Worm (Caenorhabditis elegans) whole organism, young adult: ENCODE data around the gene T02E9.6.

ENCODE experiments used
- C06A6.2 ChIP-seq: fragments of 200-800 bp; sonication (Bioruptor generic); conservative IDR thresholded peaks from 2 replicates; pipeline ENCODE4 v1.3.6; 2022; ENCODE audit warnings: missing genetic modification characterization, missing compliant biosample characterization
- C17E4.6 ChIP-seq: fragments of 200-800 bp; sonication (Bioruptor generic); IDR thresholded peaks from 2 replicates; pipeline ENCODE4 v1.3.6; 2022; ENCODE audit warnings: missing genetic modification reagents, missing genetic modification characterization, missing compliant biosample characterization
- F33H1.4 ChIP-seq: fragments of 200-800 bp; sonication (Bioruptor generic); IDR thresholded peaks from 2 replicates; pipeline ENCODE4 v1.3.6; 2022; ENCODE audit warnings: missing genetic modification reagents, missing genetic modification characterization, missing compliant biosample characterization
- F39B2.1 ChIP-seq: fragments of 200-800 bp; sonication (Bioruptor generic); IDR thresholded peaks from 2 replicates; pipeline ENCODE4 v1.3.6; 2022; ENCODE audit warnings: missing genetic modification reagents, missing genetic modification characterization, missing compliant biosample characterization
- F57A8.1 ChIP-seq: fragments of 200-800 bp; sonication (Bioruptor generic); optimal IDR thresholded peaks from 2 replicates; lab custom pipeline; 2018; ENCODE audit warnings: mild to moderate bottlenecking, missing genetic modification characterization, moderate library complexity, missing compliant biosample characterization
- F57C9.4 ChIP-seq: sonication (generic microtip); optimal IDR thresholded peaks from 2 replicates; lab custom pipeline; 2017; ENCODE audit warnings: mild to moderate bottlenecking, missing genetic modification characterization, missing compliant biosample characterization
- Y53F4B.3 ChIP-seq: fragments of 200-800 bp; sonication (Bioruptor generic); IDR thresholded peaks from 2 replicates; pipeline ENCODE4 v1.3.6; 2022; ENCODE audit warnings: missing genetic modification reagents, missing genetic modification characterization, missing compliant biosample characterization
- Y53G8AR.9 ChIP-seq: fragments of 200-800 bp; sonication (Bioruptor generic); conservative IDR thresholded peaks from 2 replicates; pipeline ENCODE4 v1.3.6; 2022; ENCODE audit warnings: missing genetic modification reagents, missing genetic modification characterization, missing compliant biosample characterization
- Y67H2A.10 ChIP-seq: fragments of 200-800 bp; sonication (Bioruptor generic); conservative IDR thresholded peaks from 2 replicates; pipeline ENCODE4 v1.3.6; 2022; ENCODE audit warnings: missing genetic modification reagents, missing genetic modification characterization, missing compliant biosample characterization
- Y79H2A.3 ChIP-seq: fragments of 200-800 bp; sonication (Bioruptor generic); conservative IDR thresholded peaks from 2 replicates; pipeline ENCODE4 v1.3.6; 2022; ENCODE audit warnings: missing genetic modification reagents, missing genetic modification characterization, missing compliant biosample characterization
- Y95B8A.8 ChIP-seq: fragments of 200-800 bp; sonication (Bioruptor generic); IDR thresholded peaks from 2 replicates; pipeline ENCODE4 v1.3.6; 2022; ENCODE audit warnings: missing genetic modification reagents, missing genetic modification characterization, missing compliant biosample characterization
- ZK185.1 ChIP-seq: sonication (generic microtip); optimal IDR thresholded peaks from 2 replicates; lab custom pipeline; 2016; ENCODE audit warnings: mild to moderate bottlenecking, missing genetic modification characterization, missing compliant biosample characterization; ENCODE audit not compliant: poor library complexity, severe bottlenecking
- aptf-2 ChIP-seq: fragments of 200-800 bp; sonication (Bioruptor generic); conservative IDR thresholded peaks from 2 replicates; pipeline ENCODE4 v1.3.6; 2022; ENCODE audit warnings: missing genetic modification reagents, missing genetic modification characterization, missing compliant biosample characterization
- dpl-1 ChIP-seq: fragments of 150-350 bp; optimal IDR thresholded peaks from 2 replicates; lab custom pipeline; 2014; ENCODE audit warnings: missing biosample characterization, missing genetic modification reagents, missing genetic modification characterization
- egl-18 ChIP-seq: fragments of 200-800 bp; sonication (Bioruptor generic); IDR thresholded peaks from 2 replicates; pipeline ENCODE4 v1.3.6; 2022; ENCODE audit warnings: missing genetic modification reagents, missing genetic modification characterization, missing compliant biosample characterization
- ekl-4 ChIP-seq: fragments of 200-800 bp; sonication (Bioruptor generic); IDR thresholded peaks from 2 replicates; pipeline ENCODE4 v1.3.6; 2022; ENCODE audit warnings: missing genetic modification reagents, missing genetic modification characterization, missing compliant biosample characterization
- ets-4 ChIP-seq: fragments of 200-800 bp; sonication (Bioruptor generic); optimal IDR thresholded peaks from 2 replicates; lab custom pipeline; 2018; ENCODE audit warnings: mild to moderate bottlenecking, missing genetic modification characterization, missing compliant biosample characterization
- gei-17 ChIP-seq: fragments of 200-800 bp; sonication (Bioruptor generic); optimal IDR thresholded peaks from 2 replicates; lab custom pipeline; 2018; ENCODE audit warnings: mild to moderate bottlenecking, missing genetic modification characterization, missing compliant biosample characterization
- hmg-1.2 ChIP-seq: fragments of 200-800 bp; sonication (Bioruptor generic); IDR thresholded peaks from 2 replicates; pipeline ENCODE4 v1.3.6; 2022; ENCODE audit warnings: missing genetic modification reagents, missing genetic modification characterization, missing compliant biosample characterization
- lag-1 ChIP-seq: fragments of 200-800 bp; sonication (Bioruptor generic); IDR thresholded peaks from 2 replicates; pipeline ENCODE4 v1.3.6; 2022; ENCODE audit warnings: missing genetic modification reagents, missing genetic modification characterization, missing compliant biosample characterization
- let-526 ChIP-seq: fragments of 200-800 bp; sonication (Bioruptor generic); IDR thresholded peaks from 2 replicates; pipeline ENCODE4 v1.3.6; 2022; ENCODE audit warnings: missing genetic modification reagents, missing genetic modification characterization, missing compliant biosample characterization
- lin-26 ChIP-seq: fragments of 200-800 bp; sonication (Bioruptor generic); IDR thresholded peaks from 2 replicates; pipeline ENCODE4 v1.3.6; 2022; ENCODE audit warnings: missing genetic modification reagents, missing genetic modification characterization, missing compliant biosample characterization
- lin-40 ChIP-seq: sonication (generic microtip); optimal IDR thresholded peaks from 2 replicates; lab custom pipeline; 2016; ENCODE audit warnings: missing genetic modification characterization, mild to moderate bottlenecking, missing compliant biosample characterization, missing genotype, missing genetic modification reagents
- lsy-27 ChIP-seq: sonication (generic microtip); optimal IDR thresholded peaks from 2 replicates; lab custom pipeline; 2017; ENCODE audit warnings: missing genetic modification characterization, mild to moderate bottlenecking, missing compliant biosample characterization, antibody characterized with exemption, missing genotype, borderline replicate concordance; ENCODE audit not compliant: insufficient read depth
- nfyb-1 ChIP-seq: fragments of 200-800 bp; sonication (Bioruptor generic); IDR thresholded peaks from 2 replicates; pipeline ENCODE4 v1.3.6; 2022; ENCODE audit warnings: missing genetic modification reagents, missing genetic modification characterization, missing compliant biosample characterization
- nhr-120 ChIP-seq: fragments of 200-800 bp; sonication (Bioruptor generic); IDR thresholded peaks from 2 replicates; pipeline ENCODE4 v1.3.6; 2022; ENCODE audit warnings: missing genetic modification characterization, missing compliant biosample characterization
- nhr-80 ChIP-seq: sonication (generic microtip); optimal IDR thresholded peaks from 2 replicates; lab custom pipeline; 2016; ENCODE audit warnings: missing genetic modification characterization, missing compliant biosample characterization
- pbrm-1 ChIP-seq: fragments of 200-800 bp; sonication (Bioruptor generic); IDR thresholded peaks from 2 replicates; pipeline ENCODE4 v1.3.6; 2022; ENCODE audit warnings: missing genetic modification reagents, missing genetic modification characterization, missing compliant biosample characterization
- rpc-1 ChIP-seq, 2 experiments: fragments of 150-350 bp in 1 of 2; sonication (generic microtip) in 1 of 2; optimal IDR thresholded peaks; 2 replicates each; lab custom pipeline; 2014 to 2018; ENCODE audit warnings: missing biosample characterization in 1 of 2, missing genetic modification characterization in 1 of 2, missing genetic modification reagents in 1 of 2, missing genotype in 1 of 2
- sdz-38 ChIP-seq: sonication (generic microtip); optimal IDR thresholded peaks from 2 replicates; lab custom pipeline; 2016; ENCODE audit warnings: missing genotype, missing genetic modification characterization, missing compliant biosample characterization
- snpc-3.4 ChIP-seq: sonication (generic microtip); optimal IDR thresholded peaks from 2 replicates; lab custom pipeline; 2017; ENCODE audit warnings: missing genetic modification characterization, mild to moderate bottlenecking, missing compliant biosample characterization, antibody characterized with exemption, moderate library complexity, missing genotype, missing genetic modification reagents
- snpc-4 ChIP-seq, 5 experiments: fragments of 150-350 bp in 1 of 5; sonication (generic microtip) in 4 of 5; optimal IDR thresholded peaks; 2 replicates each; lab custom pipeline; 2014 to 2018; ENCODE audit warnings: missing genetic modification characterization in 5 of 5, missing biosample characterization in 3 of 5, antibody characterized with exemption in 2 of 5, mild to moderate bottlenecking in 2 of 5, missing compliant biosample characterization in 2 of 5, missing genotype in 2 of 5, moderate library complexity in 2 of 5, missing genetic modification reagents in 1 of 5
- sptf-2 ChIP-seq: fragments of 200-800 bp; sonication (Bioruptor generic); optimal IDR thresholded peaks from 2 replicates; lab custom pipeline; 2018; ENCODE audit warnings: mild to moderate bottlenecking, missing genetic modification characterization, missing compliant biosample characterization
- tbp1 ChIP-seq: fragments of 200-800 bp; sonication (Bioruptor generic); optimal IDR thresholded peaks from 2 replicates; lab custom pipeline; 2018; ENCODE audit warnings: mild to moderate bottlenecking, missing genetic modification characterization, missing compliant biosample characterization
- zim-3 ChIP-seq: sonication (generic microtip); optimal IDR thresholded peaks from 2 replicates; lab custom pipeline; 2017; ENCODE audit warnings: mild to moderate bottlenecking, missing genetic modification characterization, moderate library complexity, missing compliant biosample characterization
- ztf-26 ChIP-seq: sonication (generic microtip); optimal IDR thresholded peaks from 2 replicates; lab custom pipeline; 2017; ENCODE audit warnings: missing genetic modification characterization, missing compliant biosample characterization
- ztf-3 ChIP-seq: fragments of 200-800 bp; sonication (Bioruptor generic); optimal IDR thresholded peaks from 2 replicates; lab custom pipeline; 2018; ENCODE audit warnings: mild to moderate bottlenecking, missing genetic modification characterization, missing compliant biosample characterization

Gene T02E9.6

ce11 chrV:11363575-11363974 is 29.5 kb upstream of the T02E9.6 start:
- TF ChIP-seq C17E4.6 (GFP tag; lab: Robert Waterston, UW) (no peak), Y53F4B.3 (GFP tag; lab: Robert Waterston, UW) (no peak), sptf-2 (GFP tag; lab: Kevin White, UChicago) (no peak), nhr-80 (tag; lab: Kevin White, UChicago) (no peak), F33H1.4 (no peak), ztf-3 (no peak), ztf-26 (no peak), rpc-1 (optimal IDR thresholded peaks at IDR 0.05; lab: Kevin White, UChicago) (no peak), rpc-1 (tag; optimal IDR thresholded peaks at IDR 0.05; lab: Kevin White, UChicago) (no peak), ekl-4 (no peak), nhr-120 (GFP tag; lab: Robert Waterston, UW) (no peak), nfyb-1 (no peak)
- TF ChIP-seq, all 124 proteins: peak for 0

- TF ChIP-seq pbrm-1 (no peak), ZK185.1 (tag; lab: Kevin White, UChicago) (no peak), lin-40 (tag; lab: Kevin White, UChicago) (no peak), lsy-27 (tag; lab: Kevin White, UChicago) (no peak), snpc-4 (GFP tag; optimal IDR thresholded peaks at IDR 0.05; lab: Kevin White, UChicago) (no peak), snpc-4 (tag; optimal IDR thresholded peaks at IDR 0.05; lab: Kevin White, UChicago) (no peak), gei-17 (GFP tag; lab: Kevin White, UChicago) (no peak), let-526 (GFP tag; lab: Robert Waterston, UW) (no peak), tbp1 (GFP tag; lab: Kevin White, UChicago) (no peak), egl-18 (GFP tag; lab: Robert Waterston, UW) (no peak), F57C9.4 (tag; lab: Kevin White, UChicago) (no peak)
Measured at ce11 chrV:11354264-11354663, 20.2 kb upstream of the T02E9.6 start.

ce11 chrV:11352893-11353292 is 18.8 kb upstream of the T02E9.6 start, which contains the start of gene npr-25:
TSS of gene npr-25 (minus strand) at chrV:11352993.
- TF ChIP-seq dpl-1 (no peak), Y53G8AR.9 (GFP tag; lab: Robert Waterston, UW) (no peak)

- TF ChIP-seq ets-4 (GFP tag; lab: Kevin White, UChicago) (no peak), Y95B8A.8 (GFP tag; lab: Robert Waterston, UW) (no peak), lag-1 (GFP tag; lab: Robert Waterston, UW) (no peak), ztf-3 (no peak), lin-26 (GFP tag; lab: Robert Waterston, UW) (no peak), Y53F4B.3 (GFP tag; lab: Robert Waterston, UW) (no peak), Y79H2A.3 (no peak), Y67H2A.10 (GFP tag; lab: Robert Waterston, UW) (no peak), snpc-3.4 (tag; lab: Kevin White, UChicago) (no peak), ztf-26 (no peak), zim-3 (no peak), F39B2.1 (GFP tag; lab: Robert Waterston, UW) (no peak), hmg-1.2 (no peak), F57A8.1 (GFP tag; lab: Kevin White, UChicago) (no peak), sdz-38 (tag; lab: Kevin White, UChicago) (no peak), C06A6.2 (no peak), aptf-2 (GFP tag; lab: Robert Waterston, UW) (no peak)
Measured at ce11 chrV:11351263-11351662, 17.2 kb upstream of the T02E9.6 start.
